Fruit fly (Drosophila melanogaster) whole organism: ENCODE measurements around the gene Mabi.

Source experiments
- Dll ChIP-seq: fragments of >200 bp; optimal IDR thresholded peaks from 2 replicates; lab custom pipeline; 2017
- EcR ChIP-seq, 2 experiments: fragments of >200 bp; optimal IDR thresholded peaks; 2 replicates each; lab custom pipeline; 2017; ENCODE audit warnings: missing biosample characterization in 2 of 2, missing genetic modification characterization in 2 of 2, missing genetic modification reagents in 2 of 2
- pan ChIP-seq: fragments of >200 bp; optimal IDR thresholded peaks from 2 replicates; lab custom pipeline; 2017
- usp ChIP-seq: fragments of >200 bp; optimal IDR thresholded peaks from 2 replicates; lab custom pipeline; 2017; ENCODE audit warnings: missing biosample characterization, missing genetic modification characterization, mixed read lengths

dm6 chr2L:13191894-13192293, 42.6 kb downstream of the Mabi start, which contains the start of the genes CG16974 and Edem2:
- TF ChIP-seq EcR (GFP tag; optimal IDR thresholded peaks at IDR 0.05; lab: Kevin White, UChicago) (no peak), usp (no peak), pan (lab: Kevin White, UChicago) (no peak), Dll (lab: Kevin White, UChicago) (no peak)
